Fruit fly (Drosophila melanogaster) whole organism, embryonic: ENCODE data around the gene CG43136.
A peak's percentile ranks its signal among the peaks of the same experiment; 100 is the strongest.

Source experiments
- CG1024 ChIP-seq: fragments of 200-800 bp; sonication (Bioruptor generic); IDR thresholded peaks from 2 replicates; pipeline ENCODE4 v1.3.6; 2022; ENCODE audit warnings: missing biosample characterization, missing genetic modification characterization
- CG10959 ChIP-seq: fragments of 200-800 bp; sonication (Bioruptor generic); IDR thresholded peaks from 2 replicates; pipeline ENCODE4 v1.3.6; 2022; ENCODE audit warnings: missing biosample characterization, missing genetic modification characterization
- CG15514 ChIP-seq: fragments of 200-800 bp; sonication (Bioruptor generic); optimal IDR thresholded peaks from 3 replicates; lab custom pipeline; 2017; ENCODE audit warnings: missing biosample characterization, missing genetic modification characterization, mild to moderate bottlenecking, moderate library complexity, missing genetic modification reagents
- CG15601 ChIP-seq: fragments of 200-800 bp; sonication (Bioruptor generic); optimal IDR thresholded peaks from 3 replicates; lab custom pipeline; 2019; ENCODE audit warnings: missing biosample characterization, mild to moderate bottlenecking, missing genetic modification characterization, moderate library complexity
- CG18619 ChIP-seq: fragments of 200-800 bp; sonication (Bioruptor generic); optimal IDR thresholded peaks from 3 replicates; lab custom pipeline; 2017; ENCODE audit warnings: missing biosample characterization, mild to moderate bottlenecking, missing genetic modification characterization
- CG2678 ChIP-seq: fragments of 200-800 bp; sonication (Bioruptor generic); optimal IDR thresholded peaks from 3 replicates; lab custom pipeline; 2019; ENCODE audit warnings: missing biosample characterization, mild to moderate bottlenecking, missing genetic modification characterization, moderate library complexity
- CG34224 ChIP-seq: fragments of 200-800 bp; sonication (Bioruptor generic); IDR thresholded peaks from 3 replicates; pipeline ENCODE4 v1.3.6; 2022; ENCODE audit warnings: missing biosample characterization, missing genetic modification characterization; ENCODE audit not compliant: partially characterized antibody
- D19B ChIP-seq: fragments of 200-800 bp; sonication (Bioruptor generic); optimal IDR thresholded peaks from 2 replicates; lab custom pipeline; 2017; ENCODE audit warnings: missing biosample characterization, mild to moderate bottlenecking, missing genetic modification characterization
- caup ChIP-seq: fragments of 200-800 bp; sonication (Bioruptor generic); optimal IDR thresholded peaks from 3 replicates; lab custom pipeline; 2017; ENCODE audit warnings: missing biosample characterization, mild to moderate bottlenecking, missing genetic modification characterization, moderate library complexity; ENCODE audit not compliant: severe bottlenecking
- esg ChIP-seq: fragments of 200-800 bp; sonication (Bioruptor generic); conservative IDR thresholded peaks from 2 replicates; pipeline ENCODE4 v1.3.6; 2022; ENCODE audit warnings: missing biosample characterization, missing genetic modification characterization
- fd102C ChIP-seq: fragments of 200-800 bp; sonication (Bioruptor generic); optimal IDR thresholded peaks from 2 replicates; lab custom pipeline; 2018; ENCODE audit warnings: missing biosample characterization, mild to moderate bottlenecking, missing genetic modification characterization, moderate library complexity
- seq ChIP-seq: fragments of 200-800 bp; sonication (Bioruptor generic); IDR thresholded peaks from 2 replicates; pipeline ENCODE4 v1.3.6; 2022; ENCODE audit warnings: missing biosample characterization, missing genetic modification characterization
- sna ChIP-seq: fragments of 200-800 bp; sonication (Bioruptor generic); IDR thresholded peaks from 2 replicates; pipeline ENCODE4 v1.3.6; 2022; ENCODE audit warnings: missing biosample characterization, missing genetic modification characterization; ENCODE audit not compliant: partially characterized antibody
- ssp ChIP-seq: fragments of 200-800 bp; sonication (Bioruptor generic); IDR thresholded peaks from 2 replicates; pipeline ENCODE4 v1.3.6; 2022; ENCODE audit warnings: missing biosample characterization, missing genetic modification characterization

dm6 chrX:5883394-5883793 is 29.8 kb downstream of the CG43136 start:
- no peak for TF ChIP-seq fd102C (GFP tag; lab: Kevin White, UChicago)
- no peak for TF ChIP-seq caup
- TF ChIP-seq CG2678 (tag; lab: Kevin White, UChicago) = no peak
- TF ChIP-seq CG15601 (tag; lab: Kevin White, UChicago) = no peak
- no peak for TF ChIP-seq D19B
- TF ChIP-seq CG15514 (GFP tag; lab: Kevin White, UChicago) = peak; percentile 64
- TF ChIP-seq CG1024 = no peak
- no peak for TF ChIP-seq seq
- no peak for TF ChIP-seq sna (GFP tag; lab: Robert Waterston, UW)
- no peak for TF ChIP-seq CG10959 (GFP tag; lab: Robert Waterston, UW)
- peak; percentile 21 for TF ChIP-seq CG18619 (GFP tag; lab: Kevin White, UChicago)
- TF ChIP-seq ssp = 0 out of 2 replicates have a peak, but pooled peaks have one; percentile 28
- no peak for TF ChIP-seq esg (GFP tag; lab: Robert Waterston, UW)
- TF ChIP-seq CG34224 (GFP tag; lab: Robert Waterston, UW) = no peak
